Fruit fly (Drosophila melanogaster) whole organism, embryonic: ENCODE data around the gene Pak.
A peak's percentile ranks its signal among the peaks of the same experiment; 100 is the strongest.

Experiments
- CG10462 ChIP-seq: fragments of 200-800 bp; sonication (Bioruptor generic); optimal IDR thresholded peaks from 2 replicates; lab custom pipeline; 2016; ENCODE audit warnings: missing biosample characterization, missing genetic modification characterization
- CG11093 ChIP-seq: fragments of 200-800 bp; sonication (Bioruptor generic); IDR thresholded peaks from 3 replicates; pipeline ENCODE4 v1.3.6; 2022; ENCODE audit warnings: missing biosample characterization, missing genetic modification characterization
- CG11398 ChIP-seq: fragments of 200-800 bp; sonication (Bioruptor generic); optimal IDR thresholded peaks from 2 replicates; lab custom pipeline; 2016; ENCODE audit warnings: missing biosample characterization, missing genetic modification characterization
- CG11504 ChIP-seq: fragments of 200-800 bp; sonication (Bioruptor generic); optimal IDR thresholded peaks from 3 replicates; lab custom pipeline; 2019; ENCODE audit warnings: missing biosample characterization, mild to moderate bottlenecking, missing genetic modification characterization, moderate library complexity
- CG13296 ChIP-seq: fragments of 200-800 bp; sonication (Bioruptor generic); optimal IDR thresholded peaks from 3 replicates; lab custom pipeline; 2018; ENCODE audit warnings: missing biosample characterization, mild to moderate bottlenecking, missing genetic modification characterization
- CG17359 ChIP-seq: fragments of 200-800 bp; sonication (Bioruptor generic); optimal IDR thresholded peaks from 3 replicates; lab custom pipeline; 2018; ENCODE audit warnings: missing biosample characterization, mild to moderate bottlenecking, missing genetic modification characterization, moderate library complexity
- CG18262 ChIP-seq: fragments of 200-800 bp; optimal IDR thresholded peaks from 3 replicates; lab custom pipeline; 2019; ENCODE audit warnings: missing biosample characterization, mild to moderate bottlenecking, missing genetic modification characterization, moderate library complexity
- CG18619 ChIP-seq: fragments of 200-800 bp; sonication (Bioruptor generic); optimal IDR thresholded peaks from 3 replicates; lab custom pipeline; 2017; ENCODE audit warnings: missing biosample characterization, mild to moderate bottlenecking, missing genetic modification characterization
- CG2129 ChIP-seq: fragments of 200-800 bp; sonication (Bioruptor generic); IDR thresholded peaks from 2 replicates; pipeline ENCODE4 v1.3.6; 2022; ENCODE audit warnings: missing biosample characterization, missing genetic modification characterization; ENCODE audit not compliant: partially characterized antibody
- CG2678 ChIP-seq: fragments of 200-800 bp; sonication (Bioruptor generic); optimal IDR thresholded peaks from 3 replicates; lab custom pipeline; 2019; ENCODE audit warnings: missing biosample characterization, mild to moderate bottlenecking, missing genetic modification characterization, moderate library complexity
- CG2875 ChIP-seq: fragments of 200-800 bp; sonication (Bioruptor generic); optimal IDR thresholded peaks from 2 replicates; lab custom pipeline; 2017; ENCODE audit warnings: missing biosample characterization, mild to moderate bottlenecking, missing genetic modification characterization, missing genetic modification reagents
- CG30403 ChIP-seq: fragments of 200-800 bp; sonication (Bioruptor generic); optimal IDR thresholded peaks from 3 replicates; lab custom pipeline; 2016; ENCODE audit warnings: missing biosample characterization, missing genetic modification characterization
- CG31224 ChIP-seq: fragments of 200-800 bp; sonication (Bioruptor generic); IDR thresholded peaks from 2 replicates; pipeline ENCODE4 v1.3.6; 2022; ENCODE audit warnings: missing biosample characterization, missing genetic modification characterization
- CG4424 ChIP-seq: fragments of 200-800 bp; sonication (Bioruptor generic); optimal IDR thresholded peaks from 3 replicates; lab custom pipeline; 2016; ENCODE audit warnings: missing biosample characterization, missing genetic modification characterization
- CG4820 ChIP-seq: fragments of 200-800 bp; sonication (Bioruptor generic); optimal IDR thresholded peaks from 3 replicates; lab custom pipeline; 2016; ENCODE audit warnings: missing biosample characterization, missing genetic modification characterization
- CG6175 ChIP-seq: fragments of 200-800 bp; sonication (Bioruptor generic); IDR thresholded peaks from 3 replicates; pipeline ENCODE4 v1.3.6; 2022; ENCODE audit warnings: missing biosample characterization, missing genetic modification characterization
- CG9609 ChIP-seq: fragments of 200-800 bp; sonication (Bioruptor generic); optimal IDR thresholded peaks from 3 replicates; lab custom pipeline; 2016; ENCODE audit warnings: missing biosample characterization, missing genetic modification characterization
- Ets65A ChIP-seq: fragments of 200-800 bp; sonication (Bioruptor generic); peaks from one replicate; lab custom pipeline; 2016; ENCODE audit warnings: missing biosample characterization, missing genetic modification characterization
- Fer2 ChIP-seq: fragments of 200-800 bp; sonication (Bioruptor generic); optimal IDR thresholded peaks from 2 replicates; lab custom pipeline; 2018; ENCODE audit warnings: missing biosample characterization, mild to moderate bottlenecking, missing genetic modification characterization, moderate library complexity
- Hand ChIP-seq: fragments of 200-800 bp; sonication (Bioruptor generic); optimal IDR thresholded peaks from 2 replicates; lab custom pipeline; 2017; ENCODE audit warnings: mild to moderate bottlenecking, missing biosample characterization, missing genetic modification reagents, missing genetic modification characterization
- Lim3 ChIP-seq: fragments of 200-800 bp; sonication (Bioruptor generic); IDR thresholded peaks from 2 replicates; pipeline ENCODE4 v1.3.6; 2022; ENCODE audit warnings: missing biosample characterization, missing genetic modification characterization
- Meics ChIP-seq: fragments of 200-800 bp; sonication (Bioruptor generic); optimal IDR thresholded peaks from 2 replicates; lab custom pipeline; 2017; ENCODE audit warnings: missing biosample characterization, mild to moderate bottlenecking, missing genetic modification characterization
- Nf-YA ChIP-seq: fragments of 200-800 bp; sonication (Bioruptor generic); IDR thresholded peaks from 2 replicates; pipeline ENCODE4 v1.3.6; 2022; ENCODE audit warnings: missing biosample characterization, missing genetic modification characterization
- NfI ChIP-seq: fragments of 200-800 bp; sonication (Bioruptor generic); optimal IDR thresholded peaks from 3 replicates; lab custom pipeline; 2018; ENCODE audit warnings: missing biosample characterization, mild to moderate bottlenecking, missing genetic modification characterization, moderate library complexity
- Sox102F ChIP-seq: fragments of 200-800 bp; sonication (Bioruptor generic); optimal IDR thresholded peaks from 2 replicates; lab custom pipeline; 2018; ENCODE audit warnings: missing biosample characterization, mild to moderate bottlenecking, missing genetic modification characterization, moderate library complexity
- Spps ChIP-seq: fragments of 200-800 bp; sonication (Bioruptor generic); optimal IDR thresholded peaks from 2 replicates; lab custom pipeline; 2018; ENCODE audit warnings: missing biosample characterization, mild to moderate bottlenecking, missing genetic modification characterization
- ab ChIP-seq: fragments of 200-800 bp; sonication (Bioruptor generic); optimal IDR thresholded peaks from 2 replicates; lab custom pipeline; 2016; ENCODE audit warnings: missing biosample characterization, missing genetic modification characterization
- amos ChIP-seq: fragments of 200-800 bp; sonication (Bioruptor generic); IDR thresholded peaks from 2 replicates; pipeline ENCODE4 v1.3.6; 2022; ENCODE audit warnings: missing biosample characterization, missing genetic modification characterization; ENCODE audit not compliant: partially characterized antibody
- bcd ChIP-seq: fragments of 200-800 bp; sonication (Bioruptor generic); optimal IDR thresholded peaks from 2 replicates; lab custom pipeline; 2017; ENCODE audit warnings: missing biosample characterization, mild to moderate bottlenecking, missing genetic modification characterization
- bsh ChIP-seq, 2 experiments: fragments of 200-800 bp; sonication (Bioruptor generic); optimal IDR thresholded peaks; 2 replicates each; lab custom pipeline; 2017 to 2018; ENCODE audit warnings: mild to moderate bottlenecking in 2 of 2, missing biosample characterization in 2 of 2, missing genetic modification characterization in 2 of 2, moderate library complexity in 1 of 2
- cas ChIP-seq: fragments of 200-800 bp; sonication (Bioruptor generic); IDR thresholded peaks from 2 replicates; pipeline ENCODE4 v1.3.6; 2022; ENCODE audit warnings: missing biosample characterization, missing genetic modification characterization
- chn ChIP-seq: fragments of 200-800 bp; sonication (Bioruptor generic); optimal IDR thresholded peaks from 2 replicates; lab custom pipeline; 2016; ENCODE audit warnings: missing biosample characterization, missing genetic modification characterization
- ci ChIP-seq: fragments of 200-800 bp; sonication (Bioruptor generic); IDR thresholded peaks from 3 replicates; pipeline ENCODE4 v1.3.6; 2022; ENCODE audit warnings: missing biosample characterization, missing genetic modification characterization
- crol ChIP-seq: fragments of 200-800 bp; sonication (Bioruptor generic); IDR thresholded peaks from 2 replicates; pipeline ENCODE4 v1.3.6; 2022; ENCODE audit warnings: missing biosample characterization, missing genetic modification characterization
- eve ChIP-seq, 2 experiments: fragments of >200 bp; optimal IDR thresholded peaks; 2 replicates each; lab custom pipeline; 2017; ENCODE audit warnings: missing biosample characterization in 2 of 2, missing genetic modification characterization in 2 of 2
- fd102C ChIP-seq: fragments of 200-800 bp; sonication (Bioruptor generic); optimal IDR thresholded peaks from 2 replicates; lab custom pipeline; 2018; ENCODE audit warnings: missing biosample characterization, mild to moderate bottlenecking, missing genetic modification characterization, moderate library complexity
- ham ChIP-seq: fragments of 200-800 bp; sonication (Bioruptor generic); IDR thresholded peaks from 2 replicates; pipeline ENCODE4 v1.3.6; 2022; ENCODE audit warnings: missing biosample characterization, missing genetic modification characterization
- kay ChIP-seq: fragments of 200-800 bp; sonication (Bioruptor generic); optimal IDR thresholded peaks from 2 replicates; lab custom pipeline; 2016; ENCODE audit warnings: missing biosample characterization, missing genetic modification characterization
- ken ChIP-seq: fragments of 200-800 bp; sonication (Bioruptor generic); IDR thresholded peaks from 3 replicates; pipeline ENCODE4 v1.3.6; 2022; ENCODE audit warnings: missing biosample characterization, missing genetic modification characterization
- maf-S ChIP-seq: fragments of 200-800 bp; sonication (Bioruptor generic); optimal IDR thresholded peaks from 2 replicates; lab custom pipeline; 2016; ENCODE audit warnings: missing biosample characterization, missing genetic modification characterization
- mam ChIP-seq: fragments of 200-800 bp; sonication (Bioruptor generic); optimal IDR thresholded peaks from 3 replicates; lab custom pipeline; 2016; ENCODE audit warnings: missing biosample characterization, missing genetic modification characterization
- run ChIP-seq: fragments of 200-800 bp; sonication (Bioruptor generic); optimal IDR thresholded peaks from 3 replicates; lab custom pipeline; 2018; ENCODE audit warnings: missing biosample characterization, mild to moderate bottlenecking, missing genetic modification characterization
- sim ChIP-seq: fragments of 200-800 bp; sonication (Bioruptor generic); IDR thresholded peaks from 2 replicates; pipeline ENCODE4 v1.3.6; 2022; ENCODE audit warnings: missing biosample characterization, missing genetic modification characterization
- sr ChIP-seq: fragments of 200-800 bp; sonication (Bioruptor generic); IDR thresholded peaks from 3 replicates; pipeline ENCODE4 v1.3.6; 2022; ENCODE audit warnings: missing biosample characterization, missing genetic modification characterization
- wor ChIP-seq: fragments of 200-800 bp; sonication (Bioruptor generic); IDR thresholded peaks from 2 replicates; pipeline ENCODE4 v1.3.6; 2022; ENCODE audit warnings: missing biosample characterization, missing genetic modification characterization
- zfh1 ChIP-seq: fragments of 200-800 bp; sonication (Bioruptor generic); IDR thresholded peaks from 3 replicates; pipeline ENCODE4 v1.3.6; 2022; ENCODE audit warnings: missing biosample characterization, missing genetic modification characterization

The Pak gene

DNA sequence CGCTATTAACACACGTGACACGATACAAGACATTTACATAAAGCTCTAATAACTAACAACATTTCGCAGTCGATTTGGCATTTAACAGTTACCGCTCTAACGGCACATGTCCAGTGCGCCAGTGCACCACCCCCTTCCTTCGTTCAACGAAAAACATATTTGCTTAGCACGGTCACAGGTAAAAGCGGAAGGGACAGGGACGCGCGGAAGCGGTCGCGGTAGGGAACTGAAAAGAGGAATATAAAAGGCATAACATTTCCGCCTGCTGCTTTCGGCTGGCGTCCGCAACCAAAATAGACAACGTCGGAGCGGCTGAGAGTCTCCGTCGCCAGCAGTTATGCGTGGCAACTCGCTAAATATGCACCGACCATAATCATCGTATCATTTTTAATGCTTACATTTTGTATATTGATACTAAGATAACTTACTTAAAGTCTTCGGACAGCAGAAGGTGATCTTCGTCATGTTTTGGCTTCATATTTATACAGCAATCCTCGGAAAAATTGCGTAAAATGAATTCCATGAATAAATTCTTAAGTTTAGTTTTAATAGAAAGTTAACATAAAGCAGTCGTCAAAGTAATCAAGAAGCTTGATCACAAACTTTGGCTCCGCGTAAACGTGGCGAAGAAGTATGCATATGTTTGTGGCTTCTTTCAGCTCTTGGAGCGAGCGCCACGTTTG, 1.1 kb downstream of the Pak start (continued):
- no peak for TF ChIP-seq Ets65A (GFP tag; lab: Kevin White, UChicago)
- peak; percentile 36 to 48 for TF ChIP-seq bsh (GFP tag; optimal IDR thresholded peaks at IDR 0.05; lab: Kevin White, UChicago)
- no peak for TF ChIP-seq ab (GFP tag; lab: Kevin White, UChicago)
- TF ChIP-seq Spps, result no peak
- TF ChIP-seq Lim3, result no peak
- TF ChIP-seq Hand (GFP tag; lab: Kevin White, UChicago), result no peak
- no peak for TF ChIP-seq sim (GFP tag; lab: Robert Waterston, UW)
- peak; percentile 13 for TF ChIP-seq CG30403 (GFP tag; lab: Kevin White, UChicago)
- peak; percentile 22 for TF ChIP-seq NfI (GFP tag; lab: Kevin White, UChicago)
- peak; percentile 41 for TF ChIP-seq Sox102F (GFP tag; lab: Kevin White, UChicago)
- no peak for TF ChIP-seq amos (GFP tag; lab: Robert Waterston, UW)
- no peak for TF ChIP-seq CG2875 (GFP tag; lab: Kevin White, UChicago)
- no peak for TF ChIP-seq Fer2 (tag; lab: Kevin White, UChicago)
- peak; percentile 38 for TF ChIP-seq CG4424 (GFP tag; lab: Kevin White, UChicago)

dm6 chr3R:6352436-6352835, 1.7 kb downstream of the Pak start:
- TF ChIP-seq crol (GFP tag; lab: Robert Waterston, UW) (peak; percentile 55; the same call in 1 of the 2 replicates), Ets65A (GFP tag; lab: Kevin White, UChicago) (peak; percentile 46), sr (GFP tag; lab: Robert Waterston, UW) (peak; percentile 71; the same call in 2 of the 3 replicates), CG31224 (GFP tag; lab: Robert Waterston, UW) (peak; percentile 51; the same call in 1 of the 2 replicates), CG2129 (GFP tag; lab: Robert Waterston, UW) (no peak), cas (no peak), CG10462 (GFP tag; lab: Kevin White, UChicago) (no peak), wor (GFP tag; lab: Robert Waterston, UW) (no peak)

DNA sequence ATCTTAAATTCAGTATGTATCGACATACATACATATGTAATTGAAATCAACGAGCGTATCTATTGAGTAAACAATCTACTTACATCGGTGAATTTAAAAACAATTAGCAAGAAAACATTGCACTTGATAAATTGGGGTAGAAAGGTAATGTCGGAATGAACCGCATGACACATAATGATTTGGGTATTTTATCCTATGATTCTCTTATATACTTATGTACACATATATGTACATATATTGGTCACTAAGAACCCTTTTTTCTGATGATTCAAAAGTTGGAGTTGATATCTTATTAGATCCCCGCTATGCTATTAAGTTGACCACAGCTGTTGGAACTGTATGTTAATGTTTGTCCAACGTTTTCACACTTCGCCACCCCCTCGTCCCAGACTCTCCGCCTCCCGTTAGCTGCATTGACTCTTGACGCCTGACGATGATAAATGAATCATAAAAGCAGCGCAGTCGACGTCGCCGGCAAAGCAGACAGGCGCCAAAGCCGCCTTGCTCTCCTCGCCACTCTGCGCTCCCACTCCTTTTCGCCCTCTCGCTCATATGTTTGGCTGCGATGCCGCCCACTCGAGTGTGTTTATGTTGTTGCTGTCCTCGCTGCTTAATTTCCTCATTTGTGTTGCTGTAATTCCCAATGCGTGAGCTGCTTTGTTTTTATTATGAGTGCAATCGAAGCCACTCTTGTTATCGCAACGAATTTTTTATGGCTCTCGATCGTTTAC, 2.4 kb downstream of the Pak start:
- TF ChIP-seq NfI (GFP tag; lab: Kevin White, UChicago) (peak; percentile 12), zfh1 (0 out of 3 replicates have a peak, but pooled peaks have one; percentile 44), Sox102F (GFP tag; lab: Kevin White, UChicago) (peak; percentile 54), CG11398 (no peak), CG9609 (GFP tag; lab: Kevin White, UChicago) (no peak), eve (GFP tag; optimal IDR thresholded peaks at IDR 0.05; lab: Kevin White, UChicago) (no peak), CG11504 (tag; lab: Kevin White, UChicago) (peak; percentile 72), ci (GFP tag; lab: Robert Waterston, UW) (peak; percentile 40; the same call in 2 of the 3 replicates), kay (GFP tag; lab: Kevin White, UChicago) (peak; percentile 2), ham (no peak), run (tag; lab: Kevin White, UChicago) (peak; percentile 17), maf-S (GFP tag; lab: Kevin White, UChicago) (no peak), fd102C (GFP tag; lab: Kevin White, UChicago) (no peak), ken (no peak), CG4820 (peak; percentile 45), CG2678 (tag; lab: Kevin White, UChicago) (peak; percentile 65), CG18619 (GFP tag; lab: Kevin White, UChicago) (peak; percentile 41), chn (no peak), CG18262 (tag; lab: Kevin White, UChicago) (peak; percentile 59), CG17359 (tag; lab: Kevin White, UChicago) (peak; percentile 48), mam (peak; percentile 11), Meics (GFP tag; lab: Kevin White, UChicago) (peak; percentile 32), bcd (peak; percentile 39), CG13296 (GFP tag; lab: Kevin White, UChicago) (peak; percentile 15), Nf-YA (no peak), CG11093 (no peak), CG6175 (GFP tag; lab: Robert Waterston, UW) (no peak)
